Worm (Caenorhabditis elegans): ENCODE results near the gene nhr-229.

DNA sequence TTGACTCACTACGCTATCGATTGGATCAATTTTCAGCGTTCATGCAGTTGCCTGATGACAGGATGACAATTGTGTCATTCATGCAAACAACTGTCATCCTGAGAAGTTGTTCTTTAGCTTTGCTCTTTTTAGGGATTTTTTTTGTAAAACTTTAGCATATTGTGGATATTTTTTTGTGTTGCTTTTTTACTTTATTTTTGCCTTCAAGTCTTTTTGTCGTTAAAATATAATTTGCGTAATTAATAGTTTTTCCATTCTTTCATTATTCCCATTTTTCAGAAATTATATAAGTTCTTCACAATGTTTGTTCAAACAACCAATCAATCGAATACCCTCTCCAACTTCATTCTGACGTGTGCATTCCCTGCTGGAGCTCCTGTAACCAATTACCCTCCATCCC is 10.2 kb upstream of the nhr-229 start, which contains the start of gene Y116A8C.20:
- TF ChIP-seq F13C5.2 (tag; optimal IDR thresholded peaks at IDR 0.05) (no peak), pes-1 (GFP tag; IDR thresholded peaks at IDR 0.05) (no peak), ama-1 (optimal IDR thresholded peaks at IDR 0.05) (no peak), ceh-36 (tag; optimal IDR thresholded peaks at IDR 0.05) (no peak)
